Fruit fly (Drosophila melanogaster): Measurements from ENCODE around the gene CG17032.

CG17032 gene

dm6 chr3L:16010176-16010575, 51.5 kb downstream of the CG17032 start:
- TF ChIP-seq Vsx2 (GFP tag; optimal IDR thresholded peaks at IDR 0.05; ENCODE audit: partially characterized antibody) (no peak), rgr (GFP tag; optimal IDR thresholded peaks at IDR 0.05) (no peak), sage (GFP tag; optimal IDR thresholded peaks at IDR 0.05) (no peak), GATAd (GFP tag; optimal IDR thresholded peaks at IDR 0.05) (no peak), Jra (GFP tag; optimal IDR thresholded peaks at IDR 0.05) (no peak), Rel (GFP tag; optimal IDR thresholded peaks at IDR 0.05) (no peak), Rel (tag; optimal IDR thresholded peaks at IDR 0.05) (no peak), h (GFP tag; optimal IDR thresholded peaks at IDR 0.05) (no peak), usp (GFP tag; optimal IDR thresholded peaks at IDR 0.05) (no peak), N (GFP tag; optimal IDR thresholded peaks at IDR 0.05) (no peak), Myc (optimal IDR thresholded peaks at IDR 0.05) (no peak), Dif (GFP tag; optimal IDR thresholded peaks at IDR 0.05; ENCODE audit: partially characterized antibody) (no peak), Mio (GFP tag; optimal IDR thresholded peaks at IDR 0.05) (no peak), CrebA (GFP tag; optimal IDR thresholded peaks at IDR 0.05; ENCODE audit: borderline replicate concordance) (no peak)
